Worm (Caenorhabditis elegans) whole organism, late embryonic: ENCODE results near the gene T04B2.3.

Experiments
- ama-1 ChIP-seq: fragments of 150-350 bp; optimal IDR thresholded peaks from 2 replicates; lab custom pipeline; 2014
- ceh-45 ChIP-seq: fragments of 200-800 bp; sonication (Bioruptor generic); IDR thresholded peaks from 2 replicates; pipeline ENCODE4 v1.3.6; 2022; ENCODE audit warnings: missing genetic modification reagents, missing genetic modification characterization, missing compliant biosample characterization
- ceh-48 ChIP-seq: sonication (generic microtip); optimal IDR thresholded peaks from 2 replicates; lab custom pipeline; 2016; ENCODE audit warnings: missing genetic modification characterization, inconsistent platforms, missing compliant biosample characterization
- che-1 ChIP-seq: sonication (generic microtip); optimal IDR thresholded peaks from 2 replicates; lab custom pipeline; 2016; ENCODE audit warnings: mild to moderate bottlenecking, missing genetic modification characterization, missing compliant biosample characterization
- fkh-10 ChIP-seq: fragments of 150-350 bp; optimal IDR thresholded peaks from 2 replicates; lab custom pipeline; 2014; ENCODE audit warnings: missing biosample characterization, missing genetic modification reagents, missing genetic modification characterization
- lin-11 ChIP-seq: fragments of 200-800 bp; sonication (Bioruptor generic); optimal IDR thresholded peaks from 2 replicates; lab custom pipeline; 2018; ENCODE audit warnings: mild to moderate bottlenecking, missing genetic modification characterization, missing compliant biosample characterization
- mec-3 ChIP-seq: sonication (generic microtip); optimal IDR thresholded peaks from 2 replicates; lab custom pipeline; 2016; ENCODE audit warnings: borderline replicate concordance, missing genetic modification characterization, missing compliant biosample characterization
- nfya-1 ChIP-seq: sonication (generic microtip); optimal IDR thresholded peaks from 2 replicates; lab custom pipeline; 2017; ENCODE audit warnings: missing genetic modification characterization, mild to moderate bottlenecking, missing compliant biosample characterization, antibody characterized with exemption, moderate library complexity
- nhr-11 ChIP-seq: fragments of 150-350 bp; optimal IDR thresholded peaks from 2 replicates; lab custom pipeline; 2014; ENCODE audit warnings: missing biosample characterization, missing genetic modification characterization
- nhr-232 ChIP-seq: sonication (generic microtip); optimal IDR thresholded peaks from 2 replicates; lab custom pipeline; 2016; ENCODE audit warnings: missing genetic modification characterization, missing compliant biosample characterization
- syd-9 ChIP-seq: sonication (generic microtip); optimal IDR thresholded peaks from 2 replicates; lab custom pipeline; 2016; ENCODE audit warnings: mild to moderate bottlenecking, missing genetic modification characterization, moderate library complexity, missing compliant biosample characterization
- unc-3 ChIP-seq, 2 experiments: fragments of 200-800 bp in 1 of 2; sonication (Bioruptor generic) in 1 of 2; sonication (generic microtip) in 1 of 2; conservative IDR thresholded peaks in 1 of 2; optimal IDR thresholded peaks in 1 of 2; 2 replicates each; pipeline versions ENCODE4 v1.3.6 to Lab custom; 2016 to 2022; ENCODE audit warnings: missing compliant biosample characterization in 2 of 2, missing genetic modification characterization in 2 of 2, missing genetic modification reagents in 1 of 2

DNA sequence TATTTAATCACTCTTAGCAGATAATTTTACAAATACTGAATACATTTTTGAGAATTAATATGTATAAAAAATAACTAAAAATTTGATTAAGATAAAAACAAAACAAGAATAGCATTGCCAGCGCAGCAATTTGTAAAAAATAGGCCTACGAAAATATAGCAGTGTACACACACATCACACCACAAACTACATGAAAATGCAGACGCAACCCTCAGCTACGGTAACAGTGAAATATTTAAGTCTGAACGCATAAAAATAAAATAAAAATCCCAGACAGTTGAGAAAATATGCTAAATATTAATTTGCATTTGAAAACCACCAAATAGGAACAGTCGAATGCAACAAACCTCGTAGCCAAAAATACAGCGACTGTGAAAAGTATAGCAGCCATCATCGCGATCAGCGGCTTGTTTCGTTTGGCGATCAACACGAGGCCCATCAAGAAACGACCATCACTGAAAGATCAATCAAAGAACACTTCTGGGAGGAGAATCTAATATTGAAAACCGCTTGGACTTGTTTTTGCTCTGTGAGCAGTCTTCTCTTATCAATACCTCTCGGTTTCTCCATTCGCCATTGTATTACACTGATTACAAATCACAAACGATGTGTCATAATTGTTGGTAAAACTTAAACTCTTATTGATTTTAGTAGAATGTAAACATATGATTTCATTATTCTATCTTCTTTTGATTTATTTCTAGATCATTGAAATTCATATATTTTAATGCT lies 48.6 kb upstream of the T04B2.3 start, which contains the start of gene pyp-1:
- no peak for TF ChIP-seq che-1 (tag; lab: Kevin White, UChicago)
- TF ChIP-seq nfya-1 (tag; lab: Kevin White, UChicago), result no peak
- no peak for TF ChIP-seq unc-3 (GFP tag; conservative IDR thresholded peaks at IDR 0.05; lab: Robert Waterston, UW)
- no peak for TF ChIP-seq unc-3 (tag; optimal IDR thresholded peaks at IDR 0.05; lab: Kevin White, UChicago)
- no peak for TF ChIP-seq syd-9
- no peak for TF ChIP-seq fkh-10
- no peak for TF ChIP-seq ama-1 (lab: Kevin White, UChicago)
- no peak for TF ChIP-seq lin-11 (tag; lab: Kevin White, UChicago)
- TF ChIP-seq ceh-48 (tag; lab: Kevin White, UChicago), result no peak
- no peak for TF ChIP-seq mec-3 (tag; lab: Kevin White, UChicago)
- no peak for TF ChIP-seq nhr-232 (tag; lab: Kevin White, UChicago)
- no peak for TF ChIP-seq nhr-11
- TF ChIP-seq ceh-45 (GFP tag; lab: Robert Waterston, UW), result no peak
